Fruit fly (Drosophila melanogaster): ENCODE data around the gene CG31287.
"Not testable (repeated sequence)": the region's sequence is repeated elsewhere in the genome, so short reads cannot be mapped to it uniquely, and the experiment has no call there.

The CG31287 gene

dm6 chr3R:16189464-16189863 is 13.7 kb upstream of the CG31287 start, which contains the start of gene Bin1:
TSS of gene Bin1 (minus strand) at chr3R:16189564.
- not testable (repeated sequence) for TF ChIP-seq Eip78C (GFP tag); Sox102F (GFP tag; optimal IDR thresholded peaks at IDR 0.05); CG6854 (GFP tag; optimal IDR thresholded peaks at IDR 0.05)

dm6 chr3R:16190183-16190763 is 12.9 kb upstream of the CG31287 start:
- no peak for TF ChIP-seq CG6163 (GFP tag; IDR thresholded peaks at IDR 0.05)
- TF ChIP-seq CG6854 (GFP tag; optimal IDR thresholded peaks at IDR 0.05) = no peak
- TF ChIP-seq fkh (GFP tag; optimal IDR thresholded peaks at IDR 0.05) = no peak
- peak; percentile 95 for TF ChIP-seq svp (GFP tag)
- no peak for TF ChIP-seq esn (GFP tag; optimal IDR thresholded peaks at IDR 0.05)

- TF ChIP-seq cyc (GFP tag; optimal IDR thresholded peaks at IDR 0.05) (no peak), fd59A (GFP tag; optimal IDR thresholded peaks at IDR 0.05) (no peak), CG3919 (GFP tag; optimal IDR thresholded peaks at IDR 0.05) (no peak), CG6808 (GFP tag; optimal IDR thresholded peaks at IDR 0.05) (no peak), net (GFP tag; optimal IDR thresholded peaks at IDR 0.05) (no peak), CG31627 (GFP tag; optimal IDR thresholded peaks at IDR 0.05) (no peak), fkh (GFP tag; optimal IDR thresholded peaks at IDR 0.05) (no peak), Sox14 (GFP tag; optimal IDR thresholded peaks at IDR 0.05) (no peak)
These were observed 12.4 kb upstream of the CG31287 start for dm6 chr3R:16190782-16191181.

DNA sequence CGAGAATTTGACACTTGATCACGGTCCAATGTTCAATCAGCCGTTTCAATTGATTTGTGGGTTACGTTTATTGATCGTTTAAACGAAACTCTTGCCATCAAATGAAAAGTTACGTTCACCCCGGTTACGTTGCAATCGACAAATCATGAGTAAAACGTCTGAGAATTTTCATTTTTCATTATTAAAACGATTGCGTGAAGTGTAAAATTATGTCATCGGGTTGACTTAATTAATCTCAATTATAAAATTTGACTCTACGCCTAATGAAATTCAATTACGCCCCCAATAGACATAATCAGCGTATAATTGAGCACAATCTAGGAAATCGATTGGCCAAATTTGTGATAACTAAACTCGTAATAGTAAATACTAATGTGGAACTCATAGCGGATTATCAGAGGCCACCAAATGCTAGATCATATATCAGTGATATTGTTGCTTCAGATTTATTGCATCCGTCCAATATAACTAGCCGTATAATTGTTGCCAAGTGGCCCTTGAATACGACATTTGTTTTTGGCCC is 2.6 kb upstream of the CG31287 start:
- TF ChIP-seq achi (GFP tag; optimal IDR thresholded peaks at IDR 0.05) = no peak
- no peak for TF ChIP-seq CG10631 (GFP tag; optimal IDR thresholded peaks at IDR 0.05)
- TF ChIP-seq CG6808 (GFP tag; optimal IDR thresholded peaks at IDR 0.05) = no peak
- TF ChIP-seq Eip78C (GFP tag) = no peak
- TF ChIP-seq lz (GFP tag; optimal IDR thresholded peaks at IDR 0.05) = no peak
- TF ChIP-seq Hr39 (GFP tag; optimal IDR thresholded peaks at IDR 0.05) = no peak
- TF ChIP-seq CG8632 (GFP tag; optimal IDR thresholded peaks at IDR 0.05) = no peak
- TF ChIP-seq Eip93F (GFP tag; optimal IDR thresholded peaks at IDR 0.05) = no peak
- TF ChIP-seq CG31627 (GFP tag; optimal IDR thresholded peaks at IDR 0.05) = no peak
- TF ChIP-seq svp (GFP tag) = no peak
- TF ChIP-seq Hr4 (GFP tag; optimal IDR thresholded peaks at IDR 0.05) = no peak
- TF ChIP-seq dsx (GFP tag; optimal IDR thresholded peaks at IDR 0.05; ENCODE audit: poor library complexity, severe bottlenecking) = no peak
- no peak for TF ChIP-seq CG6276 (GFP tag; optimal IDR thresholded peaks at IDR 0.05)

DNA sequence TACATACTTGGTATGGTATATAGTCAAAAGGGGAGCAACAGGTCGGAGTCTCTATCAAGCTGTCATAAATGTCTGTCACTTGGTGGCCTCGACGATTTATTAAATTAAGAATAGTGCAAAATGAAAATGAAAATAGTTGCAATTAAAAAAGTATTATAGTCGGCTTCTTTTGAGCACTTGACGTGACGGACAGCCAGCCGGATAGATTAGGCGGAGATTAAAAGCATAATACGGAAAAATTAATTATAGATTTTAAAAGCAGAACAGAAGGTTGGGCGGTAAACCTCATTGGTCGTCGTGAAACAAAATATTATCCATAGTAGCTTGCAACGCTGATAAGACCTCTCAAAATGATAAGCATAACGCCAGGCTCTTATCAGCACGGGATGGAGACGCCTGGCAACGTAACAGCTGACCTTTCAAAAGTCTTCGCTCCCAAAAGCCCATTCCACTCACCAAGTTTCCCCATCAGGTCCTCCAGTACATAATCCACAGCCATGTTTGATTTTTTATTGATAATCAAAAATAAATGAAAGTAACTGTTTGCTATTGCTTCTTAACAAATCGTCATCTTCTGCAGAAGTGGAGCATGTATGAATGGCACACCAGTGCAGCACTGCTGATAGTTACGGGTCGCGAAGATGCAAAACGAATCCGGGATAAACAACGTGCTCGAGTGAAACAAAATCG is 691 bp upstream of the CG31287 start:
- TF ChIP-seq Gug (GFP tag; IDR thresholded peaks at IDR 0.05) = no peak
- TF ChIP-seq salr (GFP tag; optimal IDR thresholded peaks at IDR 0.05) = no peak
- TF ChIP-seq Eip78C (GFP tag) = peak; percentile 50
- 0 out of 3 replicates have a peak, but pooled peaks have one; percentile 20 for TF ChIP-seq CG6163 (GFP tag; IDR thresholded peaks at IDR 0.05)
- peak; percentile 92 for TF ChIP-seq svp (GFP tag)
- peak; percentile 17 for TF ChIP-seq vri (GFP tag; optimal IDR thresholded peaks at IDR 0.05)

dm6 chr3R:16205155-16205778 is 2.1 kb downstream of the CG31287 start, which contains the start of gene mtSSB:
TSS of gene mtSSB (minus strand) at chr3R:16205250.
- peak; percentile 24 for TF ChIP-seq Blimp-1 (GFP tag; optimal IDR thresholded peaks at IDR 0.05)
- TF ChIP-seq CG6792 (GFP tag; optimal IDR thresholded peaks at IDR 0.05) = peak; percentile 71
- no peak for TF ChIP-seq ss (GFP tag; optimal IDR thresholded peaks at IDR 0.05)
- peak; percentile 75 for TF ChIP-seq OdsH (GFP tag; optimal IDR thresholded peaks at IDR 0.05)
- peak; percentile 54 for TF ChIP-seq Ets21C (GFP tag; optimal IDR thresholded peaks at IDR 0.05)
- peak; percentile 53 for TF ChIP-seq net (GFP tag; optimal IDR thresholded peaks at IDR 0.05)
- peak; percentile 22 for TF ChIP-seq achi (GFP tag; optimal IDR thresholded peaks at IDR 0.05)
- no peak for TF ChIP-seq CG15336 (GFP tag; IDR thresholded peaks at IDR 0.05)
- TF ChIP-seq CG9139 (GFP tag; optimal IDR thresholded peaks at IDR 0.05) = no peak
- TF ChIP-seq spab (GFP tag; optimal IDR thresholded peaks at IDR 0.05) = no peak
- TF ChIP-seq CG32006 (GFP tag; optimal IDR thresholded peaks at IDR 0.05) = peak; percentile 30
- TF ChIP-seq Sox15 (GFP tag; optimal IDR thresholded peaks at IDR 0.05) = peak; percentile 34
- TF ChIP-seq CG31627 (GFP tag; optimal IDR thresholded peaks at IDR 0.05) = peak; percentile 91
- TF ChIP-seq CG7368 (GFP tag; optimal IDR thresholded peaks at IDR 0.05) = peak; percentile 71
- 0 out of 2 replicates have a peak, but pooled peaks have one; percentile 22 for TF ChIP-seq CG11294 (GFP tag; IDR thresholded peaks at IDR 0.05)
- TF ChIP-seq fd59A (GFP tag; optimal IDR thresholded peaks at IDR 0.05) = no peak
- no peak for TF ChIP-seq CG6808 (GFP tag; optimal IDR thresholded peaks at IDR 0.05)

Data from whole organism, prepupa.